Fruit fly (Drosophila melanogaster) whole organism, embryonic: Measurements from ENCODE around the gene CG14273.

Experiments used
- Bteb2 ChIP-seq: fragments of 200-800 bp; sonication (Bioruptor generic); optimal IDR thresholded peaks from 2 replicates; lab custom pipeline; 2016; ENCODE audit warnings: missing biosample characterization, missing genetic modification characterization
- CG10267 ChIP-seq: fragments of 200-800 bp; sonication (Bioruptor generic); optimal IDR thresholded peaks from 2 replicates; lab custom pipeline; 2018; ENCODE audit warnings: missing biosample characterization, mild to moderate bottlenecking, missing genetic modification characterization, moderate library complexity
- CG12071 ChIP-seq: fragments of 200-800 bp; sonication (Bioruptor generic); optimal IDR thresholded peaks from 3 replicates; lab custom pipeline; 2018; ENCODE audit warnings: missing biosample characterization, mild to moderate bottlenecking, missing genetic modification characterization
- CG12155 ChIP-seq: fragments of 200-800 bp; sonication (Bioruptor generic); optimal IDR thresholded peaks from 3 replicates; lab custom pipeline; 2016; ENCODE audit warnings: missing biosample characterization, missing genetic modification characterization
- CG14050 ChIP-seq: fragments of 200-800 bp; sonication (Bioruptor generic); IDR thresholded peaks from 3 replicates; pipeline ENCODE4 v1.3.6; 2022; ENCODE audit warnings: missing biosample characterization, missing genetic modification characterization
- CG14710 ChIP-seq: fragments of 200-800 bp; sonication (Bioruptor generic); optimal IDR thresholded peaks from 3 replicates; lab custom pipeline; 2019; ENCODE audit warnings: missing biosample characterization, mild to moderate bottlenecking, missing genetic modification characterization, moderate library complexity
- CG1529 ChIP-seq: fragments of 200-800 bp; sonication (Bioruptor generic); optimal IDR thresholded peaks from 3 replicates; lab custom pipeline; 2018; ENCODE audit warnings: missing biosample characterization, missing genetic modification characterization
- CG16813 ChIP-seq: fragments of 200-800 bp; sonication (Bioruptor generic); IDR thresholded peaks from 3 replicates; pipeline ENCODE4 v1.3.6; 2022; ENCODE audit warnings: missing biosample characterization, missing genetic modification characterization; ENCODE audit not compliant: partially characterized antibody
- CG16815 ChIP-seq: fragments of 200-800 bp; sonication (Bioruptor generic); optimal IDR thresholded peaks from 3 replicates; lab custom pipeline; 2017; ENCODE audit warnings: missing biosample characterization, mild to moderate bottlenecking, missing genetic modification characterization
- CG17568 ChIP-seq: fragments of 200-800 bp; sonication (Bioruptor generic); optimal IDR thresholded peaks from 2 replicates; lab custom pipeline; 2018; ENCODE audit warnings: missing biosample characterization, mild to moderate bottlenecking, missing genetic modification characterization, moderate library complexity
- CG18011 ChIP-seq: fragments of 200-800 bp; sonication (Bioruptor generic); optimal IDR thresholded peaks from 2 replicates; lab custom pipeline; 2017; ENCODE audit warnings: missing biosample characterization, missing genetic modification characterization, mild to moderate bottlenecking, moderate library complexity, missing genotype
- CG18476 ChIP-seq: fragments of 200-800 bp; sonication (Bioruptor generic); optimal IDR thresholded peaks from 2 replicates; lab custom pipeline; 2016; ENCODE audit warnings: missing biosample characterization, mild to moderate bottlenecking, missing genetic modification characterization
- CG33557 ChIP-seq: fragments of 200-800 bp; sonication (Bioruptor generic); optimal IDR thresholded peaks from 2 replicates; lab custom pipeline; 2019; ENCODE audit warnings: missing biosample characterization, mild to moderate bottlenecking, missing genetic modification characterization, moderate library complexity
- CG3407 ChIP-seq: fragments of 200-800 bp; sonication (Bioruptor generic); optimal IDR thresholded peaks from 2 replicates; lab custom pipeline; 2018; ENCODE audit warnings: missing biosample characterization, mild to moderate bottlenecking, missing genetic modification characterization
- CG3847 ChIP-seq: fragments of 200-800 bp; sonication (Bioruptor generic); IDR thresholded peaks from 2 replicates; pipeline ENCODE4 v1.3.6; 2022; ENCODE audit warnings: missing biosample characterization, missing genetic modification characterization
- CG42726 ChIP-seq: fragments of 200-800 bp; sonication (Bioruptor generic); IDR thresholded peaks from 2 replicates; pipeline ENCODE4 v1.3.6; 2022; ENCODE audit warnings: missing biosample characterization, missing genetic modification characterization; ENCODE audit not compliant: partially characterized antibody
- CG5953 ChIP-seq: fragments of 200-800 bp; sonication (Bioruptor generic); IDR thresholded peaks from 2 replicates; pipeline ENCODE4 v1.3.6; 2022; ENCODE audit warnings: missing biosample characterization, missing genetic modification characterization
- CG9817 ChIP-seq: fragments of 200-800 bp; sonication (Bioruptor generic); optimal IDR thresholded peaks from 2 replicates; lab custom pipeline; 2018; ENCODE audit warnings: missing biosample characterization, mild to moderate bottlenecking, missing genetic modification characterization, moderate library complexity
- Dbx ChIP-seq: fragments of 200-800 bp; sonication (Bioruptor generic); IDR thresholded peaks from 3 replicates; pipeline ENCODE4 v1.3.6; 2022; ENCODE audit warnings: missing biosample characterization, missing genetic modification characterization
- Eip74EF ChIP-seq, 2 experiments: fragments of 200-800 bp in 1 of 2; fragments of >200 bp in 1 of 2; sonication (Bioruptor generic) in 1 of 2; optimal IDR thresholded peaks; 2 replicates each; lab custom pipeline; 2017 to 2019; ENCODE audit warnings: missing biosample characterization in 2 of 2, missing genetic modification characterization in 2 of 2, mild to moderate bottlenecking in 1 of 2, moderate library complexity in 1 of 2
- Ets97D ChIP-seq: fragments of 200-800 bp; sonication (Bioruptor generic); optimal IDR thresholded peaks from 3 replicates; lab custom pipeline; 2016; ENCODE audit warnings: missing biosample characterization, missing genetic modification characterization
- HLHmδ ChIP-seq: fragments of 200-800 bp; sonication (Bioruptor generic); optimal IDR thresholded peaks from 2 replicates; lab custom pipeline; 2018; ENCODE audit warnings: missing biosample characterization, mild to moderate bottlenecking, missing genetic modification characterization, moderate library complexity
- Hmx ChIP-seq: fragments of 200-800 bp; sonication (Bioruptor generic); optimal IDR thresholded peaks from 2 replicates; lab custom pipeline; 2016; ENCODE audit warnings: missing biosample characterization, missing genetic modification characterization
- MTF-1 ChIP-seq: fragments of 200-800 bp; sonication (Bioruptor generic); optimal IDR thresholded peaks from 2 replicates; lab custom pipeline; 2018; ENCODE audit warnings: missing biosample characterization, mild to moderate bottlenecking, missing genetic modification characterization, borderline replicate concordance
- Myb ChIP-seq: fragments of 200-800 bp; sonication (Bioruptor generic); optimal IDR thresholded peaks from 2 replicates; lab custom pipeline; 2016; ENCODE audit warnings: missing biosample characterization, missing genetic modification characterization
- NC2β ChIP-seq: fragments of 200-800 bp; sonication (Bioruptor generic); optimal IDR thresholded peaks from 2 replicates; lab custom pipeline; 2016; ENCODE audit warnings: missing biosample characterization, missing genetic modification characterization
- NFAT ChIP-seq: fragments of 200-800 bp; sonication (Bioruptor generic); IDR thresholded peaks from 2 replicates; pipeline ENCODE4 v1.3.6; 2022; ENCODE audit warnings: missing biosample characterization, missing genetic modification characterization
- Sin3A ChIP-seq: fragments of >200 bp; optimal IDR thresholded peaks from 2 replicates; lab custom pipeline; 2018
- Sry-β ChIP-seq: fragments of 200-800 bp; sonication (Bioruptor generic); optimal IDR thresholded peaks from 2 replicates; lab custom pipeline; 2018; ENCODE audit warnings: missing biosample characterization, mild to moderate bottlenecking, missing genetic modification characterization, moderate library complexity
- TFAM ChIP-seq: fragments of 200-800 bp; sonication (Bioruptor generic); optimal IDR thresholded peaks from 2 replicates; lab custom pipeline; 2017; ENCODE audit warnings: missing biosample characterization, missing genetic modification characterization, inconsistent platforms
- YL-1 ChIP-seq: fragments of 200-800 bp; sonication (Bioruptor generic); optimal IDR thresholded peaks from 3 replicates; lab custom pipeline; 2017; ENCODE audit warnings: missing biosample characterization, mild to moderate bottlenecking, missing genetic modification characterization
- chinmo ChIP-seq: fragments of 200-800 bp; sonication (Bioruptor generic); IDR thresholded peaks from 4 replicates; pipeline ENCODE4 v1.3.6; 2022; ENCODE audit warnings: missing biosample characterization, missing genetic modification characterization; ENCODE audit not compliant: partially characterized antibody
- ci ChIP-seq: fragments of 200-800 bp; sonication (Bioruptor generic); IDR thresholded peaks from 3 replicates; pipeline ENCODE4 v1.3.6; 2022; ENCODE audit warnings: missing biosample characterization, missing genetic modification characterization
- fu2 ChIP-seq: fragments of 200-800 bp; sonication (Bioruptor generic); optimal IDR thresholded peaks from 2 replicates; lab custom pipeline; 2016; ENCODE audit warnings: missing biosample characterization, missing genetic modification characterization
- ind ChIP-seq: fragments of 200-800 bp; sonication (Bioruptor generic); optimal IDR thresholded peaks from 3 replicates; lab custom pipeline; 2016; ENCODE audit warnings: missing biosample characterization, missing genetic modification characterization
- insv ChIP-seq, 2 experiments: fragments of 200-800 bp; sonication (Bioruptor generic); optimal IDR thresholded peaks; 3 replicates each; lab custom pipeline; 2016 to 2018; ENCODE audit warnings: missing biosample characterization in 2 of 2, missing genetic modification characterization in 2 of 2
- knrl ChIP-seq: fragments of 200-800 bp; sonication (Bioruptor generic); IDR thresholded peaks from 3 replicates; pipeline ENCODE4 v1.3.6; 2022; ENCODE audit warnings: missing biosample characterization, missing genetic modification characterization; ENCODE audit not compliant: partially characterized antibody
- nerfin-2 ChIP-seq: fragments of 200-800 bp; sonication (Bioruptor generic); IDR thresholded peaks from 2 replicates; pipeline ENCODE4 v1.3.6; 2022; ENCODE audit warnings: missing biosample characterization, missing genetic modification characterization; ENCODE audit not compliant: partially characterized antibody
- org-1 ChIP-seq: fragments of 200-800 bp; sonication (Bioruptor generic); optimal IDR thresholded peaks from 2 replicates; lab custom pipeline; 2017; ENCODE audit warnings: missing biosample characterization, missing genetic modification characterization
- phol ChIP-seq: fragments of 200-800 bp; sonication (Bioruptor generic); optimal IDR thresholded peaks from 3 replicates; lab custom pipeline; 2018; ENCODE audit warnings: missing biosample characterization, mild to moderate bottlenecking, missing genetic modification characterization, moderate library complexity
- psq ChIP-seq: fragments of 200-800 bp; sonication (Bioruptor generic); optimal IDR thresholded peaks from 2 replicates; lab custom pipeline; 2017; ENCODE audit warnings: missing biosample characterization, missing genetic modification characterization
- sqz ChIP-seq: fragments of 200-800 bp; sonication (Bioruptor generic); optimal IDR thresholded peaks from 3 replicates; lab custom pipeline; 2018; ENCODE audit warnings: missing biosample characterization, mild to moderate bottlenecking, missing genetic modification characterization
- stwl ChIP-seq: fragments of 200-800 bp; sonication (Bioruptor generic); optimal IDR thresholded peaks from 3 replicates; lab custom pipeline; 2018; ENCODE audit warnings: missing biosample characterization, mild to moderate bottlenecking, missing genetic modification characterization, moderate library complexity
- sug ChIP-seq: fragments of 200-800 bp; optimal IDR thresholded peaks from 2 replicates; lab custom pipeline; 2019; ENCODE audit warnings: missing biosample characterization, mild to moderate bottlenecking, missing genetic modification characterization, moderate library complexity
- tin ChIP-seq: fragments of 200-800 bp; sonication (Bioruptor generic); optimal IDR thresholded peaks from 3 replicates; lab custom pipeline; 2016; ENCODE audit warnings: missing biosample characterization, missing genetic modification characterization
- usp ChIP-seq: fragments of >200 bp; optimal IDR thresholded peaks from 2 replicates; lab custom pipeline; 2017; ENCODE audit warnings: missing biosample characterization, missing genetic modification characterization
- wor ChIP-seq: fragments of 200-800 bp; sonication (Bioruptor generic); IDR thresholded peaks from 2 replicates; pipeline ENCODE4 v1.3.6; 2022; ENCODE audit warnings: missing biosample characterization, missing genetic modification characterization
- zf30C ChIP-seq: fragments of 200-800 bp; sonication (Bioruptor generic); optimal IDR thresholded peaks from 3 replicates; lab custom pipeline; 2018; ENCODE audit warnings: missing biosample characterization, mild to moderate bottlenecking, missing genetic modification characterization

CG14273 gene

DNA sequence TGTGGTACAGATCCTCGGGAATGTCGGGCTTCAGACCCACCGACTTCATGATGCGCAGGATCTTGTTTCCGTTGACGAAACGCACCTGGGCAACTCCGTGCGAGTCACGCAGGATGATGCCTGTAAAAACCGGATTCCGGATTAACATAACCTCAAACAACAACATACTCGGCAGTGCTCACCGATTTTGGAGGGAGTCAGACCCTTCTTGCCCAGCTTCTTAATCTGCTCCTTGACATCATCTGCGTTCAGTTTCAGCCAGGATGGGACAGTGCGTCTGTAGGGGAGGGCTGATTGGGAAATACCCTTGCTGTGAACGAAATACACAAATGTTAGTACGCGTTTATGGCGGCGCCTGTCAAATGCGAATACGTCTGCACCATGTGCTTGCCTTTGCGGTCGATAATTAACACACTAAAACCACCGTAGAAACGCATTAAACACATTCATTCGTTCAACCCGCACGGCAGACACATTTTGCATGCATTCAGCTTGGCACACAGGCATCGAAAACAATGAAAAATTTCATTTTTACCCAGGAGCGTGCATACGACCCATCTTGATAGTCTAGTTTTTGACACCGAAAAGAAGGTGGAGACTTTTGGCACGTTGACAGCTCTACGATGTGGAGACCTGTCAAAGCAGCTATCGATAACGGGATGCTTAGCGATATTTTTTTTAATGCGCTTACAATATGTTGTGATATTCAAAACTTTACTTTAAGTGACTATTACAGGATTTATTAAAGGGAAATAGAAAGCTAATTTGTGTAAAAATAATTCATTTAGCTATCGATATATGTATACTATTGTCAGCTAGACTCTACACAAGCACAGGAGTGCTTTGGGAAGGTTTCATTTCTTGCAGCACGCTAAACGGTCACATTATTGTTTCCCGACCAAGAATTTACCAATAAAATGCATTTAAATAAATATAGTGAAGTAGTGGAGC, 21.8 kb downstream of the CG14273 start, which contains the start of the genes RpS13 and CSN8 (continued):
- TF ChIP-seq NFAT (GFP tag; lab: Robert Waterston, UW) (no peak), fu2 (GFP tag; lab: Kevin White, UChicago) (no peak), CG42726 (GFP tag; lab: Robert Waterston, UW) (peak; percentile 80), CG9817 (tag; lab: Kevin White, UChicago) (no peak), CG3407 (no peak), Sry-β (GFP tag; lab: Kevin White, UChicago) (no peak), Dbx (peak; percentile 23; the same call in 2 of the 3 replicates), CG12071 (GFP tag; lab: Kevin White, UChicago) (no peak), stwl (peak; percentile 85), Myb (GFP tag; lab: Kevin White, UChicago) (peak; percentile 29), insv (GFP tag; optimal IDR thresholded peaks at IDR 0.05; lab: Kevin White, UChicago) (peak in 1 of 2 experiments; percentile 40), YL-1 (GFP tag; lab: Kevin White, UChicago) (peak; percentile 92), CG5953 (GFP tag; lab: Robert Waterston, UW) (no peak), MTF-1 (GFP tag; lab: Kevin White, UChicago) (no peak), Hmx (GFP tag; lab: Kevin White, UChicago) (no peak), sqz (peak; percentile 28), CG3847 (GFP tag; lab: Robert Waterston, UW) (0 out of 2 replicates have a peak, but pooled peaks have one; percentile 7), CG33557 (no peak), Eip74EF (GFP tag; optimal IDR thresholded peaks at IDR 0.05; lab: Kevin White, UChicago) (no peak), CG10267 (tag; lab: Kevin White, UChicago) (peak; percentile 63), CG18476 (GFP tag; lab: Kevin White, UChicago) (no peak), CG12155 (GFP tag; lab: Kevin White, UChicago) (no peak), Sin3A (lab: Kevin White, UChicago) (peak; percentile 93), CG16813 (GFP tag; lab: Robert Waterston, UW) (peak; percentile 95), usp (GFP tag; lab: Kevin White, UChicago) (no peak), TFAM (no peak), knrl (GFP tag; lab: Robert Waterston, UW) (peak; percentile 95), chinmo (peak; percentile 69; the same call in 2 of the 4 replicates), psq (GFP tag; lab: Kevin White, UChicago) (no peak), CG18011 (GFP tag; lab: Kevin White, UChicago) (peak; percentile 94), CG16815 (no peak), ci (GFP tag; lab: Robert Waterston, UW) (0 out of 3 replicates have a peak, but pooled peaks have one; percentile 15), nerfin-2 (GFP tag; lab: Robert Waterston, UW) (peak; percentile 80), zf30C (GFP tag; lab: Kevin White, UChicago) (no peak), NC2β (GFP tag; lab: Kevin White, UChicago) (peak; percentile 43), phol (peak; percentile 70), CG1529 (GFP tag; lab: Kevin White, UChicago) (no peak), org-1 (no peak), ind (GFP tag; lab: Kevin White, UChicago) (no peak), HLHmδ (GFP tag; lab: Kevin White, UChicago) (no peak), tin (no peak), Ets97D (GFP tag; lab: Kevin White, UChicago) (peak; percentile 95), CG14710 (peak; percentile 75), wor (GFP tag; lab: Robert Waterston, UW) (no peak), sug (tag; lab: Kevin White, UChicago) (peak; percentile 55), CG17568 (GFP tag; lab: Kevin White, UChicago) (peak; percentile 33), CG14050 (GFP tag; lab: Robert Waterston, UW) (no peak), Bteb2 (GFP tag; lab: Kevin White, UChicago) (no peak)
